Worm (Caenorhabditis elegans): ENCODE data around the gene arcp-1.

DNA sequence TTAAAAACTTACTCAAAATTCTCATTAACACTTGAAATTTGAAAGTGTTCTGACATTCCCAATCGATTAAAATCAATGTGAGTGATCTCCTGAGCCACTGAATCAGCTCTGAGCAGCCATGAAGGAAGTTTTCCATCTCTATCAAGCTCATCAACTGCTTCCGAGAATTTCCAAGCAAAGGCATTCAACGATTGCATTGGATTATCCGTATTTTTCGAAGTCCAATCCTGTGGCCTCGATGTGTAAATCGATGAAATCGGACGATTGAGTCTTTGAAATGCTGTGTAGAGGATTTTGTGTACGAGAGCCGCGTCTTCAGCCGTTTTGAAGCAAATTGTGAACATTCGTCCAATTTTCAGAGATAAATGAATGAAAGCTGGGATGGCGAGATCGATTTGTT, 36.7 kb upstream of the arcp-1 start:
- TF ChIP-seq lin-39 (tag; optimal IDR thresholded peaks at IDR 0.05), result no peak
- TF ChIP-seq unc-62 (GFP tag; optimal IDR thresholded peaks at IDR 0.05), result no peak
- no peak for TF ChIP-seq jun-1 (tag; optimal IDR thresholded peaks at IDR 0.05)
- TF ChIP-seq ZK546.5 (tag; optimal IDR thresholded peaks at IDR 0.05), result no peak
- TF ChIP-seq ceh-28 (tag; optimal IDR thresholded peaks at IDR 0.05), result no peak
- TF ChIP-seq elt-3 (tag; optimal IDR thresholded peaks at IDR 0.05), result no peak
- no peak for TF ChIP-seq egl-27 (tag; optimal IDR thresholded peaks at IDR 0.05)
- TF ChIP-seq fos-1 (tag; optimal IDR thresholded peaks at IDR 0.05), result no peak
- no peak for TF ChIP-seq nhr-28 (tag; optimal IDR thresholded peaks at IDR 0.05)
- TF ChIP-seq aly-2 (tag; optimal IDR thresholded peaks at IDR 0.05), result no peak
